Worm (Caenorhabditis elegans) whole organism, L3 larva: ENCODE results near the gene egrh-1.

ENCODE experiments used
- R02D3.7 ChIP-seq: fragments of 150-350 bp; optimal IDR thresholded peaks from 2 replicates; lab custom pipeline; 2014; ENCODE audit warnings: missing biosample characterization, missing genetic modification characterization
- ZK546.5 ChIP-seq: sonication (generic microtip); optimal IDR thresholded peaks from 2 replicates; lab custom pipeline; 2017; ENCODE audit warnings: missing biosample characterization, missing genetic modification characterization
- aly-2 ChIP-seq: fragments of 150-350 bp; optimal IDR thresholded peaks from 2 replicates; lab custom pipeline; 2014; ENCODE audit warnings: missing biosample characterization, missing genetic modification characterization
- ama-1 ChIP-seq: fragments of 150-350 bp; optimal IDR thresholded peaks from 2 replicates; lab custom pipeline; 2018
- ceh-16 ChIP-seq: sonication (generic microtip); optimal IDR thresholded peaks from 2 replicates; lab custom pipeline; 2017; ENCODE audit warnings: missing biosample characterization, missing genetic modification characterization
- ceh-28 ChIP-seq: fragments of 150-350 bp; optimal IDR thresholded peaks from 2 replicates; lab custom pipeline; 2014; ENCODE audit warnings: missing biosample characterization, missing genetic modification reagents, missing genetic modification characterization
- ceh-82 ChIP-seq: fragments of 150-350 bp; optimal IDR thresholded peaks from 2 replicates; lab custom pipeline; 2014; ENCODE audit warnings: missing biosample characterization, missing genetic modification characterization
- ceh-9 ChIP-seq: sonication (generic microtip); optimal IDR thresholded peaks from 2 replicates; lab custom pipeline; 2018; ENCODE audit warnings: missing biosample characterization, missing genetic modification characterization
- daf-12 ChIP-seq: fragments of 150-350 bp; optimal IDR thresholded peaks from 2 replicates; lab custom pipeline; 2014; ENCODE audit warnings: missing biosample characterization, missing genetic modification reagents, missing genetic modification characterization
- egl-27 ChIP-seq: sonication (generic microtip); optimal IDR thresholded peaks from 4 replicates; lab custom pipeline; 2017; ENCODE audit warnings: missing biosample characterization, missing genetic modification reagents, missing genetic modification characterization
- egl-5 ChIP-seq: fragments of 150-350 bp; optimal IDR thresholded peaks from 2 replicates; lab custom pipeline; 2017; ENCODE audit warnings: missing biosample characterization, missing genetic modification reagents, missing genetic modification characterization, inconsistent platforms
- elt-2 ChIP-seq: sonication (generic microtip); optimal IDR thresholded peaks from 2 replicates; lab custom pipeline; 2016; ENCODE audit warnings: missing genetic modification reagents, mild to moderate bottlenecking, missing genetic modification characterization, missing compliant biosample characterization
- elt-3 ChIP-seq, 3 experiments: fragments of 150-350 bp in 1 of 3; sonication (generic microtip) in 2 of 3; optimal IDR thresholded peaks; 2 replicates in 2 of 3; 4 replicates in 1 of 3; lab custom pipeline; 2014 to 2017; ENCODE audit warnings: missing biosample characterization in 3 of 3, missing genetic modification characterization in 3 of 3
- eor-1 ChIP-seq, 2 experiments: fragments of 150-350 bp; optimal IDR thresholded peaks; 2 replicates each; lab custom pipeline; 2014 to 2018; ENCODE audit warnings: missing biosample characterization in 2 of 2, missing genetic modification characterization in 2 of 2
- fkh-10 ChIP-seq: sonication (generic microtip); optimal IDR thresholded peaks from 2 replicates; lab custom pipeline; 2017; ENCODE audit warnings: missing biosample characterization, missing genetic modification reagents, missing genetic modification characterization
- fkh-2 ChIP-seq: fragments of 150-350 bp; optimal IDR thresholded peaks from 2 replicates; lab custom pipeline; 2014; ENCODE audit warnings: missing biosample characterization, missing genetic modification reagents, missing genetic modification characterization
- fos-1 ChIP-seq: fragments of 150-350 bp; optimal IDR thresholded peaks from 2 replicates; lab custom pipeline; 2014; ENCODE audit warnings: missing biosample characterization, missing genetic modification characterization
- hmg-11 ChIP-seq: sonication (generic microtip); optimal IDR thresholded peaks from 2 replicates; lab custom pipeline; 2016; ENCODE audit warnings: missing genetic modification characterization, missing compliant biosample characterization
- jun-1 ChIP-seq: fragments of 150-350 bp; optimal IDR thresholded peaks from 2 replicates; lab custom pipeline; 2014; ENCODE audit warnings: missing biosample characterization, missing genetic modification reagents, missing genetic modification characterization
- lin-15B ChIP-seq: fragments of 150-350 bp; optimal IDR thresholded peaks from 2 replicates; lab custom pipeline; 2014; ENCODE audit warnings: missing biosample characterization, missing genetic modification characterization
- lin-39 ChIP-seq: fragments of 150-350 bp; optimal IDR thresholded peaks from 2 replicates; lab custom pipeline; 2018; ENCODE audit warnings: missing biosample characterization, missing genetic modification reagents, missing genetic modification characterization
- lsy-12 ChIP-seq: sonication (generic microtip); optimal IDR thresholded peaks from 2 replicates; lab custom pipeline; 2016; ENCODE audit warnings: mild to moderate bottlenecking, missing genetic modification characterization, missing compliant biosample characterization
- mdl-1 ChIP-seq: fragments of 150-350 bp; optimal IDR thresholded peaks from 2 replicates; lab custom pipeline; 2014; ENCODE audit warnings: missing biosample characterization, missing genetic modification characterization
- mml-1 ChIP-seq: fragments of 150-350 bp; sonication (generic microtip); optimal IDR thresholded peaks from 3 replicates; lab custom pipeline; 2014; ENCODE audit warnings: missing biosample characterization, missing genetic modification characterization
- nhr-11 ChIP-seq: fragments of 150-350 bp; optimal IDR thresholded peaks from 2 replicates; lab custom pipeline; 2014; ENCODE audit warnings: missing biosample characterization, missing genetic modification characterization
- nhr-12 ChIP-seq: fragments of 150-350 bp; optimal IDR thresholded peaks from 2 replicates; lab custom pipeline; 2014; ENCODE audit warnings: missing biosample characterization, missing genetic modification characterization
- nhr-23 ChIP-seq: fragments of 150-350 bp; optimal IDR thresholded peaks from 2 replicates; lab custom pipeline; 2014; ENCODE audit warnings: missing biosample characterization, missing genetic modification reagents, missing genetic modification characterization
- nhr-237 ChIP-seq: fragments of 150-350 bp; optimal IDR thresholded peaks from 2 replicates; lab custom pipeline; 2014; ENCODE audit warnings: missing biosample characterization, missing genetic modification characterization
- nhr-25 ChIP-seq: sonication (generic microtip); optimal IDR thresholded peaks from 2 replicates; lab custom pipeline; 2017; ENCODE audit warnings: missing biosample characterization, missing genetic modification characterization
- nhr-28 ChIP-seq: fragments of 150-350 bp; optimal IDR thresholded peaks from 2 replicates; lab custom pipeline; 2014; ENCODE audit warnings: missing biosample characterization, missing genetic modification characterization
- nhr-43 ChIP-seq: sonication (generic microtip); optimal IDR thresholded peaks from 2 replicates; lab custom pipeline; 2016; ENCODE audit warnings: mild to moderate bottlenecking, missing genetic modification characterization, missing compliant biosample characterization; ENCODE audit not compliant: poor library complexity, severe bottlenecking
- nhr-67 ChIP-seq: fragments of 150-350 bp; optimal IDR thresholded peaks from 2 replicates; lab custom pipeline; 2014; ENCODE audit warnings: missing biosample characterization, missing genetic modification characterization
- nhr-76 ChIP-seq: fragments of 150-350 bp; sonication (generic microtip); optimal IDR thresholded peaks from 5 replicates; lab custom pipeline; 2014; ENCODE audit warnings: missing biosample characterization, missing genetic modification characterization
- nhr-77 ChIP-seq: fragments of 150-350 bp; optimal IDR thresholded peaks from 2 replicates; lab custom pipeline; 2014; ENCODE audit warnings: missing biosample characterization, missing genetic modification characterization
- pha-4 ChIP-seq: fragments of 150-350 bp; optimal IDR thresholded peaks from 2 replicates; lab custom pipeline; 2014; ENCODE audit warnings: missing biosample characterization, missing genetic modification reagents, missing genetic modification characterization
- pqm-1 ChIP-seq: fragments of 150-350 bp; optimal IDR thresholded peaks from 2 replicates; lab custom pipeline; 2017; ENCODE audit warnings: missing biosample characterization, missing genetic modification characterization, inconsistent platforms
- sea-2 ChIP-seq: fragments of 150-350 bp; sonication (generic microtip); optimal IDR thresholded peaks from 4 replicates; lab custom pipeline; 2014; ENCODE audit warnings: missing biosample characterization, missing genetic modification reagents, missing genetic modification characterization
- skn-1 ChIP-seq: fragments of 150-350 bp; optimal IDR thresholded peaks from 2 replicates; lab custom pipeline; 2014; ENCODE audit warnings: missing biosample characterization, missing genetic modification characterization
- snpc-4 ChIP-seq: fragments of 150-350 bp; optimal IDR thresholded peaks from 2 replicates; lab custom pipeline; 2014; ENCODE audit warnings: missing biosample characterization, missing genetic modification characterization
- tbx-2 ChIP-seq: sonication (generic microtip); optimal IDR thresholded peaks from 2 replicates; lab custom pipeline; 2016; ENCODE audit warnings: mild to moderate bottlenecking, missing genetic modification characterization, missing compliant biosample characterization
- unc-39 ChIP-seq: sonication (generic microtip); optimal IDR thresholded peaks from 4 replicates; lab custom pipeline; 2017; ENCODE audit warnings: missing biosample characterization, missing genetic modification characterization
- unc-62 ChIP-seq: fragments of 150-350 bp; sonication (generic microtip); optimal IDR thresholded peaks from 4 replicates; lab custom pipeline; 2014; ENCODE audit warnings: missing biosample characterization, missing genetic modification reagents, missing genetic modification characterization
- zag-1 ChIP-seq: fragments of 150-350 bp; optimal IDR thresholded peaks from 2 replicates; lab custom pipeline; 2014; ENCODE audit warnings: missing biosample characterization, missing genetic modification characterization
- ztf-11 ChIP-seq: fragments of 150-350 bp; optimal IDR thresholded peaks from 2 replicates; lab custom pipeline; 2014; ENCODE audit warnings: missing biosample characterization, missing genetic modification characterization
- ztf-4 ChIP-seq: fragments of 150-350 bp; optimal IDR thresholded peaks from 2 replicates; lab custom pipeline; 2014; ENCODE audit warnings: missing biosample characterization, missing genetic modification characterization

The egrh-1 gene

ce11 chrX:14808796-14809195, 36.9 kb upstream of the egrh-1 start:
- TF ChIP-seq ceh-82 (tag; lab: Kevin White, UChicago) = no peak
- peak; percentile 71 for TF ChIP-seq skn-1
- peak; percentile 68 for TF ChIP-seq ama-1 (lab: Kevin White, UChicago)
- TF ChIP-seq, all 47 proteins: peak for 2

- no peak for TF ChIP-seq ztf-4 (tag; lab: Kevin White, UChicago)
- no peak for TF ChIP-seq ceh-82 (tag; lab: Kevin White, UChicago)
- no peak for TF ChIP-seq daf-12
- TF ChIP-seq nhr-28 = no peak
- peak; percentile 36 for TF ChIP-seq elt-2 (tag; lab: Kevin White, UChicago)
- no peak for TF ChIP-seq nhr-77 (tag; lab: Kevin White, UChicago)
- no peak for TF ChIP-seq pha-4 (tag; lab: Kevin White, UChicago)
- TF ChIP-seq hmg-11 = no peak
- TF ChIP-seq ZK546.5 (tag; lab: Kevin White, UChicago) = no peak
- no peak for TF ChIP-seq lsy-12
- TF ChIP-seq ceh-28 (tag; lab: Kevin White, UChicago) = peak; percentile 42
- TF ChIP-seq unc-62 = no peak
- no peak for TF ChIP-seq ceh-9 (tag; lab: Kevin White, UChicago)
- TF ChIP-seq nhr-25 = no peak
- no peak for TF ChIP-seq jun-1 (tag; lab: Kevin White, UChicago)
- no peak for TF ChIP-seq nhr-11 (tag; lab: Kevin White, UChicago)
- TF ChIP-seq fos-1 = no peak
- no peak for TF ChIP-seq nhr-76
- peak; percentile 50 for TF ChIP-seq ama-1 (lab: Kevin White, UChicago)
- no peak for TF ChIP-seq ztf-11 (tag; lab: Kevin White, UChicago)
- TF ChIP-seq nhr-67 (tag; lab: Kevin White, UChicago) = no peak
- no peak for TF ChIP-seq ceh-16 (tag; lab: Kevin White, UChicago)
- TF ChIP-seq aly-2 = no peak
- no peak for TF ChIP-seq egl-27 (tag; lab: Kevin White, UChicago)
- no peak for TF ChIP-seq lin-15B
- no peak for TF ChIP-seq nhr-12 (tag; lab: Kevin White, UChicago)
- no peak for TF ChIP-seq tbx-2
- no peak for TF ChIP-seq egl-5 (tag; lab: Kevin White, UChicago)
- no peak for TF ChIP-seq skn-1
- no peak for TF ChIP-seq mdl-1 (tag; lab: Kevin White, UChicago)
- TF ChIP-seq mml-1 (tag; lab: Kevin White, UChicago) = peak; percentile 76
- no peak for TF ChIP-seq nhr-237
- no peak for TF ChIP-seq lin-39
- TF ChIP-seq unc-39 (tag; lab: Kevin White, UChicago) = no peak
- TF ChIP-seq sea-2 (GFP tag; lab: Kevin White, UChicago) = no peak
- no peak for TF ChIP-seq fkh-10
- TF ChIP-seq nhr-23 (tag; lab: Kevin White, UChicago) = peak; percentile 36
- no peak for TF ChIP-seq elt-3 (tag; optimal IDR thresholded peaks at IDR 0.05; lab: Kevin White, UChicago)
- TF ChIP-seq zag-1 (tag; lab: Kevin White, UChicago) = no peak
- peak; percentile 57 for TF ChIP-seq pqm-1 (tag; lab: Kevin White, UChicago)
- no peak for TF ChIP-seq nhr-43 (tag; lab: Kevin White, UChicago)
Measured at ce11 chrX:14809905-14810304, 35.8 kb upstream of the egrh-1 start.

- no peak for TF ChIP-seq eor-1 (tag; optimal IDR thresholded peaks at IDR 0.05; lab: Kevin White, UChicago)
- TF ChIP-seq ceh-9 (tag; lab: Kevin White, UChicago) = no peak
- TF ChIP-seq pqm-1 (tag; lab: Kevin White, UChicago) = peak; percentile 62
- TF ChIP-seq mml-1 (tag; lab: Kevin White, UChicago) = no peak
- TF ChIP-seq R02D3.7 (tag; lab: Kevin White, UChicago) = no peak
- peak; percentile 41 for TF ChIP-seq lin-39
- no peak for TF ChIP-seq unc-39 (tag; lab: Kevin White, UChicago)
- TF ChIP-seq ama-1 (lab: Kevin White, UChicago) = no peak
- TF ChIP-seq lsy-12 = no peak
- TF ChIP-seq nhr-237 = no peak
- peak; percentile 6 for TF ChIP-seq nhr-11 (tag; lab: Kevin White, UChicago)
- peak; percentile 62 for TF ChIP-seq nhr-23 (tag; lab: Kevin White, UChicago)
- no peak for TF ChIP-seq ztf-4 (tag; lab: Kevin White, UChicago)
- no peak for TF ChIP-seq nhr-76
- TF ChIP-seq nhr-77 (tag; lab: Kevin White, UChicago) = no peak
- TF ChIP-seq ceh-16 (tag; lab: Kevin White, UChicago) = no peak
- TF ChIP-seq hmg-11 = peak; percentile 78
- no peak for TF ChIP-seq ztf-11 (tag; lab: Kevin White, UChicago)
- no peak for TF ChIP-seq nhr-28
- no peak for TF ChIP-seq tbx-2
- TF ChIP-seq zag-1 (tag; lab: Kevin White, UChicago) = no peak
- TF ChIP-seq lin-15B = no peak
- TF ChIP-seq nhr-67 (tag; lab: Kevin White, UChicago) = no peak
- no peak for TF ChIP-seq unc-62
- TF ChIP-seq nhr-25 = peak; percentile 55
- TF ChIP-seq egl-27 (tag; lab: Kevin White, UChicago) = no peak
- peak; percentile 69 for TF ChIP-seq egl-5 (tag; lab: Kevin White, UChicago)
- TF ChIP-seq mdl-1 (tag; lab: Kevin White, UChicago) = peak; percentile 75
- TF ChIP-seq snpc-4 = peak; percentile 22
- TF ChIP-seq elt-3 (tag; optimal IDR thresholded peaks at IDR 0.05; lab: Kevin White, UChicago) = no peak
- no peak for TF ChIP-seq fkh-2 (tag; lab: Kevin White, UChicago)
- peak; percentile 71 for TF ChIP-seq elt-2 (tag; lab: Kevin White, UChicago)
- no peak for TF ChIP-seq fkh-10
- peak; percentile 87 for TF ChIP-seq ceh-28 (tag; lab: Kevin White, UChicago)
- no peak for TF ChIP-seq sea-2 (GFP tag; lab: Kevin White, UChicago)
- TF ChIP-seq ZK546.5 (tag; lab: Kevin White, UChicago) = no peak
- no peak for TF ChIP-seq skn-1
- peak; percentile 78 for TF ChIP-seq nhr-43 (tag; lab: Kevin White, UChicago)
- TF ChIP-seq jun-1 (tag; lab: Kevin White, UChicago) = peak; percentile 54
- no peak for TF ChIP-seq daf-12
- peak; percentile 54 for TF ChIP-seq pha-4 (tag; lab: Kevin White, UChicago)
Measured at ce11 chrX:14810718-14811117, 35.0 kb upstream of the egrh-1 start, which contains the start of gene atf-4. Gene atf-4 (minus strand): TSS chrX:14810810.
